Fruit fly (Drosophila melanogaster) whole organism, prepupa: ENCODE data around the gene CG34433.

Source experiments
- CG11294 ChIP-seq: fragments of 200-800 bp; sonication (Bioruptor generic); IDR thresholded peaks from 2 replicates; pipeline ENCODE4 v1.3.6; 2022; ENCODE audit warnings: missing biosample characterization, missing genetic modification characterization
- CG16779 ChIP-seq: fragments of 200-800 bp; sonication (Bioruptor generic); optimal IDR thresholded peaks from 3 replicates; lab custom pipeline; 2017; ENCODE audit warnings: missing biosample characterization, mild to moderate bottlenecking, missing genetic modification characterization
- CG32006 ChIP-seq: fragments of 200-800 bp; sonication (Bioruptor generic); optimal IDR thresholded peaks from 3 replicates; lab custom pipeline; 2017; ENCODE audit warnings: missing biosample characterization, mild to moderate bottlenecking, missing genetic modification characterization
- CG34406 ChIP-seq: fragments of 200-800 bp; sonication (Bioruptor generic); optimal IDR thresholded peaks from 3 replicates; lab custom pipeline; 2016; ENCODE audit warnings: missing biosample characterization, missing genetic modification characterization
- CG6808 ChIP-seq: fragments of 200-800 bp; sonication (Bioruptor generic); optimal IDR thresholded peaks from 3 replicates; lab custom pipeline; 2017; ENCODE audit warnings: missing biosample characterization, missing genetic modification characterization, mild to moderate bottlenecking, moderate library complexity, missing genetic modification reagents
- Eip78C ChIP-seq: fragments of 200-800 bp; sonication (Bioruptor generic); peaks from one replicate; lab custom pipeline; 2016; ENCODE audit warnings: missing biosample characterization, missing genetic modification characterization
- Ets21C ChIP-seq: fragments of 200-800 bp; sonication (Bioruptor generic); optimal IDR thresholded peaks from 3 replicates; lab custom pipeline; 2016; ENCODE audit warnings: missing biosample characterization, missing genetic modification characterization
- Gug ChIP-seq: fragments of 200-800 bp; sonication (Bioruptor generic); IDR thresholded peaks from 2 replicates; pipeline ENCODE4 v1.3.6; 2022; ENCODE audit warnings: missing biosample characterization, missing genetic modification characterization
- Hr4 ChIP-seq: fragments of 200-800 bp; sonication (Bioruptor generic); optimal IDR thresholded peaks from 3 replicates; lab custom pipeline; 2016; ENCODE audit warnings: missing biosample characterization, missing genetic modification characterization
- Lpt ChIP-seq: fragments of 200-800 bp; sonication (Bioruptor generic); optimal IDR thresholded peaks from 3 replicates; lab custom pipeline; 2016; ENCODE audit warnings: missing biosample characterization, missing genetic modification characterization
- Sox102F ChIP-seq: fragments of 200-800 bp; sonication (Bioruptor generic); optimal IDR thresholded peaks from 2 replicates; lab custom pipeline; 2016; ENCODE audit warnings: missing biosample characterization, mild to moderate bottlenecking, missing genetic modification characterization
- cyc ChIP-seq: fragments of 200-800 bp; sonication (Bioruptor generic); optimal IDR thresholded peaks from 3 replicates; lab custom pipeline; 2016; ENCODE audit warnings: missing biosample characterization, missing genetic modification characterization
- svp ChIP-seq: fragments of 200-800 bp; sonication (Bioruptor generic); peaks from one replicate; lab custom pipeline; 2016; ENCODE audit warnings: missing biosample characterization, missing genetic modification characterization

DNA sequence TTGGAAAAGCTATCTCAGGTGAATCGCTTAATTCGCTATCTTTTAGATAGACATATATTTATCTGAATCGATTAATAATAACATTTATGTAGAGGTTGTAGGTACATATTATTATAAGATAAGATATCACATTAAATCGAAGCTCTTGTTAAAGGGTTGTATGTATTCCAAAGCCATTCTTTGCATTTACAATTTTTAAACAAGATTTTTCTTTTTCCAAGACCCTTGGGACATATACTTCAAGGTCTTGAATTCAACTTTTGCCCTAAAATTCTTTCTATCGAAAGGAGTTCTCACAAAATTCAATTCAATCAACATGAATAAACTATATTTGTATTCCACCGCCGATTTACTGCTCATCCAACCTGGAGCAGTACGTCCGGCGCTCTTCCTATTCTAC lies 910 bp upstream of the CG34433 start, which contains the start of gene CG34432:
- no peak for TF ChIP-seq CG16779
- no peak for TF ChIP-seq CG34406 (GFP tag; lab: Kevin White, UChicago)
- no peak for TF ChIP-seq Eip78C
- TF ChIP-seq CG32006, result no peak
- no peak for TF ChIP-seq Ets21C
- TF ChIP-seq Sox102F, result no peak
- TF ChIP-seq Gug, result no peak
- no peak for TF ChIP-seq Hr4
- TF ChIP-seq cyc (GFP tag; lab: Kevin White, UChicago), result no peak
- no peak for TF ChIP-seq Lpt (GFP tag; lab: Kevin White, UChicago)
- no peak for TF ChIP-seq svp
- TF ChIP-seq CG6808 (GFP tag; lab: Kevin White, UChicago), result no peak
- TF ChIP-seq CG11294 (GFP tag; lab: Robert Waterston, UW), result no peak
